Fruit fly (Drosophila melanogaster) whole organism, pupa: ENCODE measurements around the gene CG13029.

Experiments
- D1 ChIP-seq: fragments of 200-800 bp; sonication (Bioruptor generic); optimal IDR thresholded peaks from 2 replicates; lab custom pipeline; 2018; ENCODE audit warnings: missing biosample characterization, mild to moderate bottlenecking, missing genetic modification characterization, moderate library complexity
- Pif1B ChIP-seq: fragments of 200-800 bp; sonication (Bioruptor generic); optimal IDR thresholded peaks from 3 replicates; lab custom pipeline; 2016; ENCODE audit warnings: missing biosample characterization, missing genetic modification characterization
- rn ChIP-seq: fragments of 200-800 bp; sonication (Bioruptor generic); IDR thresholded peaks from 2 replicates; pipeline ENCODE4 v1.3.6; 2022; ENCODE audit warnings: missing biosample characterization, missing genetic modification characterization

dm6 chr3L:16896408-16896807, 36.0 kb downstream of the CG13029 start:
- TF ChIP-seq D1 = no peak
- TF ChIP-seq rn = no peak
- no peak for TF ChIP-seq Pif1B (GFP tag; lab: Kevin White, UChicago)
